Fruit fly (Drosophila melanogaster) whole organism, embryonic: ENCODE results near the gene CG31141.

Experiments
- Antp ChIP-seq: fragments of 200-800 bp; sonication (Bioruptor generic); optimal IDR thresholded peaks from 3 replicates; lab custom pipeline; 2016; ENCODE audit warnings: missing biosample characterization, missing genetic modification characterization
- Atf6 ChIP-seq: fragments of 200-800 bp; sonication (Bioruptor generic); IDR thresholded peaks from 2 replicates; pipeline ENCODE4 v1.3.6; 2022; ENCODE audit warnings: missing biosample characterization, missing genetic modification characterization
- Blimp-1 ChIP-seq: fragments of 200-800 bp; sonication (Bioruptor generic); optimal IDR thresholded peaks from 3 replicates; lab custom pipeline; 2018; ENCODE audit warnings: missing biosample characterization, missing genetic modification characterization, mild to moderate bottlenecking, moderate library complexity, missing genetic modification reagents
- BtbVII ChIP-seq: fragments of 200-800 bp; sonication (Bioruptor generic); optimal IDR thresholded peaks from 3 replicates; lab custom pipeline; 2017; ENCODE audit warnings: missing biosample characterization, mild to moderate bottlenecking, missing genetic modification characterization
- CG10366 ChIP-seq: fragments of 200-800 bp; sonication (Bioruptor generic); IDR thresholded peaks from 2 replicates; pipeline ENCODE4 v1.3.6; 2022; ENCODE audit warnings: missing biosample characterization, missing genetic modification characterization
- CG10979 ChIP-seq: fragments of 200-800 bp; sonication (Bioruptor generic); optimal IDR thresholded peaks from 2 replicates; lab custom pipeline; 2018; ENCODE audit warnings: missing biosample characterization, mild to moderate bottlenecking, missing genetic modification characterization, moderate library complexity
- CG11456 ChIP-seq: fragments of 200-800 bp; sonication (Bioruptor generic); IDR thresholded peaks from 3 replicates; pipeline ENCODE4 v1.3.6; 2022; ENCODE audit warnings: missing biosample characterization, missing genetic modification characterization
- CG11723 ChIP-seq: fragments of 200-800 bp; sonication (Bioruptor generic); optimal IDR thresholded peaks from 2 replicates; lab custom pipeline; 2017; ENCODE audit warnings: missing biosample characterization, mild to moderate bottlenecking, missing genetic modification characterization
- CG13123 ChIP-seq: fragments of 200-800 bp; sonication (Bioruptor generic); optimal IDR thresholded peaks from 2 replicates; lab custom pipeline; 2016; ENCODE audit warnings: missing biosample characterization, missing genetic modification characterization
- CG14014 ChIP-seq: fragments of 200-800 bp; sonication (Bioruptor generic); IDR thresholded peaks from 2 replicates; pipeline ENCODE4 v1.3.6; 2022; ENCODE audit warnings: missing biosample characterization, missing genetic modification characterization
- CG15479 ChIP-seq: fragments of 200-800 bp; sonication (Bioruptor generic); optimal IDR thresholded peaks from 3 replicates; lab custom pipeline; 2019; ENCODE audit warnings: missing biosample characterization, mild to moderate bottlenecking, missing genetic modification characterization, moderate library complexity
- CG15601 ChIP-seq: fragments of 200-800 bp; sonication (Bioruptor generic); optimal IDR thresholded peaks from 3 replicates; lab custom pipeline; 2019; ENCODE audit warnings: missing biosample characterization, mild to moderate bottlenecking, missing genetic modification characterization, moderate library complexity
- CG18619 ChIP-seq: fragments of 200-800 bp; sonication (Bioruptor generic); optimal IDR thresholded peaks from 3 replicates; lab custom pipeline; 2017; ENCODE audit warnings: missing biosample characterization, mild to moderate bottlenecking, missing genetic modification characterization
- CG32772 ChIP-seq: fragments of 200-800 bp; sonication (Bioruptor generic); IDR thresholded peaks from 2 replicates; pipeline ENCODE4 v1.3.6; 2022; ENCODE audit warnings: missing biosample characterization, missing genetic modification characterization
- CG33213 ChIP-seq: fragments of 200-800 bp; sonication (Bioruptor generic); optimal IDR thresholded peaks from 3 replicates; lab custom pipeline; 2016; ENCODE audit warnings: missing biosample characterization, missing genetic modification characterization
- CG42726 ChIP-seq: fragments of 200-800 bp; sonication (Bioruptor generic); IDR thresholded peaks from 2 replicates; pipeline ENCODE4 v1.3.6; 2022; ENCODE audit warnings: missing biosample characterization, missing genetic modification characterization; ENCODE audit not compliant: partially characterized antibody
- CG4360 ChIP-seq: fragments of 200-800 bp; sonication (Bioruptor generic); IDR thresholded peaks from 2 replicates; pipeline ENCODE4 v1.3.6; 2022; ENCODE audit warnings: missing biosample characterization, missing genetic modification characterization
- CG4404 ChIP-seq: fragments of 200-800 bp; sonication (Bioruptor generic); IDR thresholded peaks from 2 replicates; pipeline ENCODE4 v1.3.6; 2022; ENCODE audit warnings: missing biosample characterization, missing genetic modification characterization
- CG4424 ChIP-seq: fragments of 200-800 bp; sonication (Bioruptor generic); optimal IDR thresholded peaks from 3 replicates; lab custom pipeline; 2016; ENCODE audit warnings: missing biosample characterization, missing genetic modification characterization
- CG5180 ChIP-seq: fragments of 200-800 bp; sonication (Bioruptor generic); optimal IDR thresholded peaks from 3 replicates; lab custom pipeline; 2017; ENCODE audit warnings: missing biosample characterization, missing genetic modification characterization, mild to moderate bottlenecking, moderate library complexity, missing genetic modification reagents
- CG6272 ChIP-seq: fragments of 200-800 bp; sonication (Bioruptor generic); IDR thresholded peaks from 2 replicates; pipeline ENCODE4 v1.3.6; 2022; ENCODE audit warnings: missing biosample characterization, missing genetic modification characterization
- CG7271 ChIP-seq: fragments of 200-800 bp; sonication (Bioruptor generic); optimal IDR thresholded peaks from 2 replicates; lab custom pipeline; 2018; ENCODE audit warnings: missing biosample characterization, mild to moderate bottlenecking, missing genetic modification characterization, moderate library complexity
- CG7357 ChIP-seq: fragments of 200-800 bp; sonication (Bioruptor generic); IDR thresholded peaks from 3 replicates; pipeline ENCODE4 v1.3.6; 2022; ENCODE audit warnings: missing biosample characterization, missing genetic modification characterization
- CG7556 ChIP-seq: fragments of 200-800 bp; sonication (Bioruptor generic); optimal IDR thresholded peaks from 2 replicates; lab custom pipeline; 2017; ENCODE audit warnings: missing biosample characterization, mild to moderate bottlenecking, missing genetic modification characterization
- CG9215 ChIP-seq: fragments of 200-800 bp; sonication (Bioruptor generic); IDR thresholded peaks from 2 replicates; pipeline ENCODE4 v1.3.6; 2022; ENCODE audit warnings: missing biosample characterization, missing genetic modification characterization
- CHES-1-like ChIP-seq: fragments of 200-800 bp; sonication (Bioruptor generic); optimal IDR thresholded peaks from 2 replicates; lab custom pipeline; 2016; ENCODE audit warnings: missing biosample characterization, missing genetic modification characterization
- CTCF ChIP-seq: fragments of 200-800 bp; sonication (Bioruptor generic); optimal IDR thresholded peaks from 2 replicates; lab custom pipeline; 2017; ENCODE audit warnings: missing biosample characterization, mild to moderate bottlenecking, missing genetic modification characterization, moderate library complexity
- D19A ChIP-seq: fragments of 200-800 bp; optimal IDR thresholded peaks from 3 replicates; lab custom pipeline; 2019; ENCODE audit warnings: missing biosample characterization, mild to moderate bottlenecking, missing genetic modification characterization, moderate library complexity
- Dip2 ChIP-seq: fragments of 200-800 bp; sonication (Bioruptor generic); IDR thresholded peaks from 2 replicates; pipeline ENCODE4 v1.3.6; 2022; ENCODE audit warnings: missing biosample characterization, missing genetic modification characterization
- Ets65A ChIP-seq: fragments of 200-800 bp; sonication (Bioruptor generic); peaks from one replicate; lab custom pipeline; 2016; ENCODE audit warnings: missing biosample characterization, missing genetic modification characterization
- Gug ChIP-seq: fragments of 200-800 bp; sonication (Bioruptor generic); IDR thresholded peaks from 4 replicates; pipeline ENCODE4 v1.3.6; 2022; ENCODE audit warnings: missing biosample characterization, missing genetic modification characterization
- HLHmδ ChIP-seq: fragments of 200-800 bp; sonication (Bioruptor generic); optimal IDR thresholded peaks from 2 replicates; lab custom pipeline; 2018; ENCODE audit warnings: missing biosample characterization, mild to moderate bottlenecking, missing genetic modification characterization, moderate library complexity
- Myb ChIP-seq: fragments of 200-800 bp; sonication (Bioruptor generic); optimal IDR thresholded peaks from 2 replicates; lab custom pipeline; 2016; ENCODE audit warnings: missing biosample characterization, missing genetic modification characterization
- Ssrp ChIP-seq: fragments of 200-800 bp; sonication (Bioruptor generic); optimal IDR thresholded peaks from 2 replicates; lab custom pipeline; 2018; ENCODE audit warnings: missing biosample characterization, mild to moderate bottlenecking, missing genetic modification characterization, moderate library complexity
- Vsx1 ChIP-seq: fragments of 200-800 bp; sonication (Bioruptor generic); optimal IDR thresholded peaks from 2 replicates; lab custom pipeline; 2017; ENCODE audit warnings: missing biosample characterization, mild to moderate bottlenecking, missing genetic modification characterization, missing genetic modification reagents
- bigmax ChIP-seq: fragments of 200-800 bp; sonication (Bioruptor generic); optimal IDR thresholded peaks from 2 replicates; lab custom pipeline; 2018; ENCODE audit warnings: missing biosample characterization, mild to moderate bottlenecking, missing genetic modification characterization
- chif ChIP-seq, 2 experiments: fragments of 200-800 bp; sonication (Bioruptor generic); optimal IDR thresholded peaks; 3 replicates each; lab custom pipeline; 2016; ENCODE audit warnings: missing biosample characterization in 2 of 2, missing genetic modification characterization in 2 of 2
- dmrt11E ChIP-seq: fragments of 200-800 bp; sonication (Bioruptor generic); optimal IDR thresholded peaks from 3 replicates; lab custom pipeline; 2018; ENCODE audit warnings: missing biosample characterization, mild to moderate bottlenecking, missing genetic modification characterization, moderate library complexity
- dpn ChIP-seq, 2 experiments: fragments of 200-800 bp; sonication (Bioruptor generic); optimal IDR thresholded peaks; 3 replicates each; lab custom pipeline; 2016; ENCODE audit warnings: missing biosample characterization in 2 of 2, missing genetic modification characterization in 2 of 2
- fd102C ChIP-seq: fragments of 200-800 bp; sonication (Bioruptor generic); optimal IDR thresholded peaks from 2 replicates; lab custom pipeline; 2018; ENCODE audit warnings: missing biosample characterization, mild to moderate bottlenecking, missing genetic modification characterization, moderate library complexity
- fru ChIP-seq: fragments of >200 bp; optimal IDR thresholded peaks from 2 replicates; lab custom pipeline; 2017
- fu2 ChIP-seq: fragments of 200-800 bp; sonication (Bioruptor generic); optimal IDR thresholded peaks from 2 replicates; lab custom pipeline; 2016; ENCODE audit warnings: missing biosample characterization, missing genetic modification characterization
- grau ChIP-seq: fragments of 200-800 bp; optimal IDR thresholded peaks from 3 replicates; lab custom pipeline; 2019; ENCODE audit warnings: missing biosample characterization, mild to moderate bottlenecking, missing genetic modification characterization, moderate library complexity
- hth ChIP-seq: fragments of >200 bp; optimal IDR thresholded peaks from 2 replicates; lab custom pipeline; 2017; ENCODE audit warnings: inconsistent platforms
- knrl ChIP-seq: fragments of 200-800 bp; sonication (Bioruptor generic); IDR thresholded peaks from 3 replicates; pipeline ENCODE4 v1.3.6; 2022; ENCODE audit warnings: missing biosample characterization, missing genetic modification characterization; ENCODE audit not compliant: partially characterized antibody
- nerfin-1 ChIP-seq: fragments of 200-800 bp; sonication (Bioruptor generic); optimal IDR thresholded peaks from 3 replicates; lab custom pipeline; 2019; ENCODE audit warnings: missing biosample characterization, mild to moderate bottlenecking, missing genetic modification characterization, moderate library complexity
- nerfin-2 ChIP-seq: fragments of 200-800 bp; sonication (Bioruptor generic); IDR thresholded peaks from 2 replicates; pipeline ENCODE4 v1.3.6; 2022; ENCODE audit warnings: missing biosample characterization, missing genetic modification characterization; ENCODE audit not compliant: partially characterized antibody
- pfk ChIP-seq: fragments of 200-800 bp; sonication (Bioruptor generic); optimal IDR thresholded peaks from 2 replicates; lab custom pipeline; 2018; ENCODE audit warnings: missing biosample characterization, mild to moderate bottlenecking, missing genetic modification characterization, moderate library complexity
- pros ChIP-seq: fragments of 200-800 bp; sonication (Bioruptor generic); optimal IDR thresholded peaks from 3 replicates; lab custom pipeline; 2019; ENCODE audit warnings: missing biosample characterization, mild to moderate bottlenecking, missing genetic modification characterization, moderate library complexity
- wek ChIP-seq: fragments of 200-800 bp; sonication (Bioruptor generic); optimal IDR thresholded peaks from 3 replicates; lab custom pipeline; 2018; ENCODE audit warnings: missing biosample characterization, mild to moderate bottlenecking, missing genetic modification characterization, moderate library complexity
- zfh1 ChIP-seq: fragments of 200-800 bp; sonication (Bioruptor generic); IDR thresholded peaks from 3 replicates; pipeline ENCODE4 v1.3.6; 2022; ENCODE audit warnings: missing biosample characterization, missing genetic modification characterization
- zfh2 ChIP-seq: fragments of 200-800 bp; sonication (Bioruptor generic); optimal IDR thresholded peaks from 2 replicates; lab custom pipeline; 2016; ENCODE audit warnings: missing biosample characterization, missing genetic modification characterization

The CG31141 gene

DNA sequence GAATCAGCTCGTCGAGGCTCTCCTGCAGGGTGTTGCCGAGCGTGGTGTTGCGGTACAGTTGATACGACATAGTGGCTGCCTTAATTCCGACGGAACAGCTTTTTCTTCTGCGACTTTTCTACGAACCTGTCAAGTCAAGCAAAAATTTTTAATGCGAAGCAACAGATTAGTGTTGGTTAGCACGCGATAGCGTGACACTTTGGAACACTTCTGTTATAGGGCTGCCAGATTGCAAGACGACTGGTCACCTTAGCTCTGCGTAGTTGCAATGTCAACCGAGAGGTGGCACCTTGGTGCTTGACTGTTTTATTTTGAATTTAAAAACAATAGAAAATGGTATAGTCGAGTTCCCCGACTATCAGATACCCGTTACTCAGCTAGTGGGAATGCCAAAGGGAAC lies 32.2 kb upstream of the CG31141 start, which contains the start of gene TfIIA-S (continued):
- TF ChIP-seq CG18619 (GFP tag; lab: Kevin White, UChicago) (peak; percentile 70), grau (peak; percentile 63), HLHmδ (peak; percentile 77), bigmax (GFP tag; lab: Kevin White, UChicago) (peak; percentile 58), CG4424 (GFP tag; lab: Kevin White, UChicago) (peak; percentile 66), dmrt11E (tag; lab: Kevin White, UChicago) (peak; percentile 36), CG4404 (GFP tag; lab: Robert Waterston, UW) (no peak), fd102C (peak; percentile 18), CHES-1-like (GFP tag; lab: Kevin White, UChicago) (peak; percentile 87), CG7357 (no peak), dpn (GFP tag; optimal IDR thresholded peaks at IDR 0.05; lab: Kevin White, UChicago) (peak; percentile 86 to 91), Antp (GFP tag; lab: Kevin White, UChicago) (peak; percentile 86), Ets65A (peak; percentile 99), hth (lab: Kevin White, UChicago) (no peak), CG9215 (no peak), zfh1 (GFP tag; lab: Robert Waterston, UW) (no peak), Atf6 (GFP tag; lab: Robert Waterston, UW) (no peak), fru (lab: Kevin White, UChicago) (no peak), Blimp-1 (GFP tag; lab: Kevin White, UChicago) (no peak), fu2 (peak; percentile 85), CG7271 (tag; lab: Kevin White, UChicago) (no peak), CG7556 (GFP tag; lab: Kevin White, UChicago) (peak; percentile 54), wek (peak; percentile 30), D19A (no peak), CG6272 (GFP tag; lab: Robert Waterston, UW) (peak; percentile 53), CG10366 (GFP tag; lab: Robert Waterston, UW) (no peak), CG15479 (no peak), CG13123 (peak; percentile 69), Vsx1 (no peak), pros (GFP tag; lab: Kevin White, UChicago) (no peak), pfk (GFP tag; lab: Kevin White, UChicago) (peak; percentile 2), CTCF (GFP tag; lab: Kevin White, UChicago) (peak; percentile 97), CG14014 (GFP tag; lab: Robert Waterston, UW) (no peak), nerfin-2 (no peak), CG11723 (GFP tag; lab: Kevin White, UChicago) (peak; percentile 52), CG33213 (GFP tag; lab: Kevin White, UChicago) (peak; percentile 94), zfh2 (GFP tag; lab: Kevin White, UChicago) (peak; percentile 92), BtbVII (no peak), chif (GFP tag; optimal IDR thresholded peaks at IDR 0.05; lab: Kevin White, UChicago) (peak; percentile 73 to 77), Ssrp (no peak), Dip2 (GFP tag; lab: Robert Waterston, UW) (no peak), Gug (peak; percentile 55; the same call in 2 of the 4 replicates), CG42726 (no peak), knrl (no peak), CG15601 (peak; percentile 61), CG11456 (GFP tag; lab: Robert Waterston, UW) (no peak), CG4360 (GFP tag; lab: Robert Waterston, UW) (no peak), CG5180 (GFP tag; lab: Kevin White, UChicago) (no peak), CG32772 (no peak), Myb (GFP tag; lab: Kevin White, UChicago) (peak; percentile 100), nerfin-1 (tag; lab: Kevin White, UChicago) (peak; percentile 45), CG10979 (tag; lab: Kevin White, UChicago) (peak; percentile 90)
